In genomic region chr3R:16834294-16835003, dm6 we compare ENCODE assay signal across 1 fruit fly cellular context.
TF ChIP-seq lines count a peak whose summit lies in the region.

No protein-coding gene starts in this region.

TF ChIP-seq in whole organism, embryonic, 481 proteins besides CTCF, POLR2A, EP300 and RAD21 (continued from another document and continues in another):
- TF ChIP-seq CG6765 (GFP tag; optimal IDR thresholded peaks at IDR 0.05; lab: Kevin White, UChicago): no peak
- TF ChIP-seq Dfd (GFP tag; optimal IDR thresholded peaks at IDR 0.05; lab: Kevin White, UChicago): no peak
- TF ChIP-seq ranshi (GFP tag; IDR thresholded peaks at IDR 0.05; lab: Robert Waterston, UW): no peak
- no peak for TF ChIP-seq CG14441 (GFP tag; IDR thresholded peaks at IDR 0.05; lab: Robert Waterston, UW)
- no peak; the same call in 1 of the 2 replicates for TF ChIP-seq CG11247 (GFP tag; IDR thresholded peaks at IDR 0.05; lab: Robert Waterston, UW)
- TF ChIP-seq zen2 (GFP tag; IDR thresholded peaks at IDR 0.05; lab: Robert Waterston, UW; ENCODE audit: partially characterized antibody): no peak
- TF ChIP-seq CHES-1-like (GFP tag; optimal IDR thresholded peaks at IDR 0.05; lab: Kevin White, UChicago): no peak
- TF ChIP-seq CG30020 (tag; optimal IDR thresholded peaks at IDR 0.05; lab: Kevin White, UChicago): no peak
- no peak for TF ChIP-seq Optix (GFP tag; IDR thresholded peaks at IDR 0.05; lab: Robert Waterston, UW)
- TF ChIP-seq CG1832 (GFP tag; optimal IDR thresholded peaks at IDR 0.05; lab: Kevin White, UChicago): no peak
- no peak for TF ChIP-seq Dll (GFP tag; IDR thresholded peaks at IDR 0.05; lab: Robert Waterston, UW; ENCODE audit: partially characterized antibody)
- no peak for TF ChIP-seq ftz-f1 (GFP tag; optimal IDR thresholded peaks at IDR 0.05; lab: Kevin White, UChicago)
- 0 out of 2 replicates have a peak, but pooled peaks have one; percentile 28 for TF ChIP-seq E2f1 (GFP tag; IDR thresholded peaks at IDR 0.05; lab: Robert Waterston, UW)
- no peak for TF ChIP-seq al (GFP tag; IDR thresholded peaks at IDR 0.05; lab: Robert Waterston, UW)
- TF ChIP-seq CG15011 (GFP tag; optimal IDR thresholded peaks at IDR 0.05; lab: Kevin White, UChicago): peak; percentile 32
- TF ChIP-seq CG14014 (GFP tag; IDR thresholded peaks at IDR 0.05; lab: Robert Waterston, UW): no peak; the same call in 1 of the 2 replicates
- peak; percentile 1 for TF ChIP-seq CG10462 (GFP tag; optimal IDR thresholded peaks at IDR 0.05; lab: Kevin White, UChicago)
- TF ChIP-seq jing (GFP tag; optimal IDR thresholded peaks at IDR 0.05; lab: Kevin White, UChicago): no peak
- no peak for TF ChIP-seq pnt (GFP tag; optimal IDR thresholded peaks at IDR 0.05; lab: Kevin White, UChicago)
- TF ChIP-seq ind (GFP tag; optimal IDR thresholded peaks at IDR 0.05; lab: Kevin White, UChicago): peak; percentile 30
- TF ChIP-seq CG11695 (GFP tag; IDR thresholded peaks at IDR 0.05; lab: Robert Waterston, UW): no peak
- no peak for TF ChIP-seq da (GFP tag; optimal IDR thresholded peaks at IDR 0.05; lab: Kevin White, UChicago)
- peak; percentile 79 for TF ChIP-seq onecut (GFP tag; IDR thresholded peaks at IDR 0.05; lab: Robert Waterston, UW)
- no peak; the same call in 1 of the 3 replicates for TF ChIP-seq zfh1 (GFP tag; IDR thresholded peaks at IDR 0.05; lab: Robert Waterston, UW)
- no peak for TF ChIP-seq NFAT (GFP tag; IDR thresholded peaks at IDR 0.05; lab: Robert Waterston, UW)
- no peak for TF ChIP-seq tll (GFP tag; optimal IDR thresholded peaks at IDR 0.05; lab: Kevin White, UChicago)
- TF ChIP-seq Stat92E (GFP tag; optimal IDR thresholded peaks at IDR 0.05; lab: Kevin White, UChicago): no peak
- no peak for TF ChIP-seq Hand (GFP tag; optimal IDR thresholded peaks at IDR 0.05; lab: Kevin White, UChicago)
- TF ChIP-seq Tbp (GFP tag; optimal IDR thresholded peaks at IDR 0.05; lab: Kevin White, UChicago): no peak
- peak; percentile 35 for TF ChIP-seq CG3407 (GFP tag; optimal IDR thresholded peaks at IDR 0.05; lab: Kevin White, UChicago)
- peak; percentile 24 for TF ChIP-seq Lpt (GFP tag; optimal IDR thresholded peaks at IDR 0.05; lab: Kevin White, UChicago)
- TF ChIP-seq kay (GFP tag; optimal IDR thresholded peaks at IDR 0.05; lab: Kevin White, UChicago): no peak
- peak; percentile 35 for TF ChIP-seq Rfx (GFP tag; IDR thresholded peaks at IDR 0.05; lab: Robert Waterston, UW)
- TF ChIP-seq CG12659 (GFP tag; optimal IDR thresholded peaks at IDR 0.05; lab: Kevin White, UChicago): no peak
- TF ChIP-seq ewg (GFP tag; optimal IDR thresholded peaks at IDR 0.05; lab: Kevin White, UChicago): peak; percentile 53
- TF ChIP-seq lbe (GFP tag; optimal IDR thresholded peaks at IDR 0.05; lab: Kevin White, UChicago): no peak
- TF ChIP-seq jumu (GFP tag; optimal IDR thresholded peaks at IDR 0.05; lab: Kevin White, UChicago): no peak
- TF ChIP-seq sr (GFP tag; IDR thresholded peaks at IDR 0.05; lab: Robert Waterston, UW): no peak
- no peak for TF ChIP-seq GATAe (GFP tag; conservative IDR thresholded peaks at IDR 0.05; lab: Robert Waterston, UW)
- TF ChIP-seq CG17361 (GFP tag; IDR thresholded peaks at IDR 0.05; lab: Robert Waterston, UW): peak; percentile 46; the same call in 1 of the 3 replicates
- TF ChIP-seq CG13424 (tag; optimal IDR thresholded peaks at IDR 0.05; lab: Kevin White, UChicago): peak; percentile 63
- TF ChIP-seq CG6689 (GFP tag; IDR thresholded peaks at IDR 0.05; lab: Robert Waterston, UW): 0 out of 2 replicates have a peak, but pooled peaks have one; percentile 24
- TF ChIP-seq cato (GFP tag; optimal IDR thresholded peaks at IDR 0.05; lab: Kevin White, UChicago; ENCODE audit: borderline replicate concordance): no peak
- no peak for TF ChIP-seq Ssrp (tag; optimal IDR thresholded peaks at IDR 0.05; lab: Kevin White, UChicago)
- TF ChIP-seq CG15269 (tag; optimal IDR thresholded peaks at IDR 0.05; lab: Kevin White, UChicago): peak; percentile 45
- TF ChIP-seq CG12942 (GFP tag; optimal IDR thresholded peaks at IDR 0.05; lab: Kevin White, UChicago): no peak
- no peak for TF ChIP-seq CG2116 (GFP tag; optimal IDR thresholded peaks at IDR 0.05; lab: Kevin White, UChicago)
- no peak for TF ChIP-seq CG18599 (GFP tag; optimal IDR thresholded peaks at IDR 0.05; lab: Kevin White, UChicago)
- no peak for TF ChIP-seq HLH54F (GFP tag; optimal IDR thresholded peaks at IDR 0.05; lab: Kevin White, UChicago)
- TF ChIP-seq prd (optimal IDR thresholded peaks at IDR 0.05; lab: Kevin White, UChicago): no peak
- peak; percentile 52 for TF ChIP-seq prd (GFP tag; IDR thresholded peaks at IDR 0.05; lab: Robert Waterston, UW)
- no peak for TF ChIP-seq E2f2 (GFP tag; IDR thresholded peaks at IDR 0.05; lab: Robert Waterston, UW)
- TF ChIP-seq phol (tag; optimal IDR thresholded peaks at IDR 0.05; lab: Kevin White, UChicago): peak; percentile 26
- no peak for TF ChIP-seq CG12299 (tag; optimal IDR thresholded peaks at IDR 0.05; lab: Kevin White, UChicago)
- TF ChIP-seq C15 (GFP tag; IDR thresholded peaks at IDR 0.05; lab: Robert Waterston, UW): no peak
- no peak for TF ChIP-seq oc (tag; optimal IDR thresholded peaks at IDR 0.05; lab: Kevin White, UChicago)
- no peak for TF ChIP-seq Deaf1 (tag; optimal IDR thresholded peaks at IDR 0.05; lab: Kevin White, UChicago)
- TF ChIP-seq CG13624 (GFP tag; optimal IDR thresholded peaks at IDR 0.05; lab: Kevin White, UChicago): no peak
- no peak for TF ChIP-seq CG10147 (GFP tag; optimal IDR thresholded peaks at IDR 0.05; lab: Kevin White, UChicago)
- TF ChIP-seq CG17829 (tag; optimal IDR thresholded peaks at IDR 0.05; lab: Kevin White, UChicago): peak; percentile 66
- TF ChIP-seq kni (GFP tag; optimal IDR thresholded peaks at IDR 0.05; lab: Kevin White, UChicago): peak; percentile 16
- TF ChIP-seq twi (tag; optimal IDR thresholded peaks at IDR 0.05; lab: Kevin White, UChicago): peak; percentile 37
- peak; percentile 33 for TF ChIP-seq PHDP (tag; optimal IDR thresholded peaks at IDR 0.05; lab: Kevin White, UChicago)
- no peak for TF ChIP-seq chinmo (GFP tag; IDR thresholded peaks at IDR 0.05; lab: Robert Waterston, UW; ENCODE audit: partially characterized antibody)
- TF ChIP-seq CG7357 (GFP tag; IDR thresholded peaks at IDR 0.05; lab: Robert Waterston, UW): 0 out of 3 replicates have a peak, but pooled peaks have one; percentile 6
- no peak for TF ChIP-seq pros (GFP tag; optimal IDR thresholded peaks at IDR 0.05; lab: Kevin White, UChicago)
- TF ChIP-seq Hey (tag; optimal IDR thresholded peaks at IDR 0.05; lab: Kevin White, UChicago): no peak
- no peak for TF ChIP-seq MESR4 (GFP tag; optimal IDR thresholded peaks at IDR 0.05; lab: Kevin White, UChicago)
- no peak for TF ChIP-seq CG8478 (optimal IDR thresholded peaks at IDR 0.05; lab: Kevin White, UChicago)
- no peak for TF ChIP-seq Doc3 (GFP tag; IDR thresholded peaks at IDR 0.05; lab: Robert Waterston, UW; ENCODE audit: partially characterized antibody)
- no peak for TF ChIP-seq disco-r (GFP tag; optimal IDR thresholded peaks at IDR 0.05; lab: Kevin White, UChicago)
- TF ChIP-seq ash1 (GFP tag; optimal IDR thresholded peaks at IDR 0.05; lab: Kevin White, UChicago): peak; percentile 36
- no peak for TF ChIP-seq scrt (GFP tag; optimal IDR thresholded peaks at IDR 0.05; lab: Kevin White, UChicago)
- no peak for TF ChIP-seq cg (GFP tag; optimal IDR thresholded peaks at IDR 0.05; lab: Kevin White, UChicago)
- TF ChIP-seq otp (GFP tag; IDR thresholded peaks at IDR 0.05; lab: Robert Waterston, UW): peak; percentile 53; the same call in 1 of the 3 replicates
- peak; percentile 52 for TF ChIP-seq CG17385 (GFP tag; optimal IDR thresholded peaks at IDR 0.05; lab: Kevin White, UChicago)
- peak; percentile 50 for TF ChIP-seq tin (GFP tag; optimal IDR thresholded peaks at IDR 0.05; lab: Kevin White, UChicago)
- TF ChIP-seq Mrtf (GFP tag; IDR thresholded peaks at IDR 0.05; lab: Robert Waterston, UW): peak; percentile 47; the same call in 1 of the 3 replicates
- TF ChIP-seq NK7.1 (GFP tag; optimal IDR thresholded peaks at IDR 0.05; lab: Kevin White, UChicago): peak; percentile 7
- no peak for TF ChIP-seq CG15514 (GFP tag; optimal IDR thresholded peaks at IDR 0.05; lab: Kevin White, UChicago)
- no peak for TF ChIP-seq CG17186 (GFP tag; optimal IDR thresholded peaks at IDR 0.05; lab: Kevin White, UChicago)
- TF ChIP-seq CG6854 (GFP tag; optimal IDR thresholded peaks at IDR 0.05; lab: Kevin White, UChicago): no peak
- no peak for TF ChIP-seq CG3847 (GFP tag; IDR thresholded peaks at IDR 0.05; lab: Robert Waterston, UW)
- TF ChIP-seq CG14667 (GFP tag; IDR thresholded peaks at IDR 0.05; lab: Robert Waterston, UW): no peak
- TF ChIP-seq eve (GFP tag; optimal IDR thresholded peaks at IDR 0.05; lab: Kevin White, UChicago): no peak
- no peak for TF ChIP-seq sob (GFP tag; IDR thresholded peaks at IDR 0.05; lab: Robert Waterston, UW)
- TF ChIP-seq Max (GFP tag; optimal IDR thresholded peaks at IDR 0.05; lab: Kevin White, UChicago): no peak
- TF ChIP-seq gsb-n (tag; optimal IDR thresholded peaks at IDR 0.05; lab: Kevin White, UChicago): peak; percentile 38
- TF ChIP-seq Bteb2 (GFP tag; optimal IDR thresholded peaks at IDR 0.05; lab: Kevin White, UChicago): no peak
- TF ChIP-seq CG7271 (tag; optimal IDR thresholded peaks at IDR 0.05; lab: Kevin White, UChicago): peak; percentile 26
- TF ChIP-seq CG13287 (GFP tag; IDR thresholded peaks at IDR 0.05; lab: Robert Waterston, UW; ENCODE audit: partially characterized antibody): no peak
- 0 out of 2 replicates have a peak, but pooled peaks have one; percentile 61 for TF ChIP-seq CG17328 (GFP tag; IDR thresholded peaks at IDR 0.05; lab: Robert Waterston, UW)
- TF ChIP-seq lola (GFP tag; optimal IDR thresholded peaks at IDR 0.05; lab: Kevin White, UChicago): peak in 1 of 3 experiments; percentile 6
- peak; percentile 52 for TF ChIP-seq CG1529 (GFP tag; optimal IDR thresholded peaks at IDR 0.05; lab: Kevin White, UChicago)
- TF ChIP-seq CG6683 (GFP tag; optimal IDR thresholded peaks at IDR 0.05; lab: Kevin White, UChicago): no peak
- no peak for TF ChIP-seq gt (GFP tag; IDR thresholded peaks at IDR 0.05; lab: Robert Waterston, UW)
- TF ChIP-seq lov (optimal IDR thresholded peaks at IDR 0.05; lab: Kevin White, UChicago): no peak
- TF ChIP-seq lov (GFP tag; IDR thresholded peaks at IDR 0.05; lab: Robert Waterston, UW): 0 out of 3 replicates have a peak, but pooled peaks have one; percentile 15
- TF ChIP-seq ham (GFP tag; IDR thresholded peaks at IDR 0.05; lab: Robert Waterston, UW): no peak
- peak; percentile 21 for TF ChIP-seq Nf-YC (tag; optimal IDR thresholded peaks at IDR 0.05; lab: Kevin White, UChicago)
- TF ChIP-seq Lim3 (GFP tag; IDR thresholded peaks at IDR 0.05; lab: Robert Waterston, UW): no peak
- no peak for TF ChIP-seq gfzf (GFP tag; optimal IDR thresholded peaks at IDR 0.05; lab: Kevin White, UChicago)
- peak; percentile 43 for TF ChIP-seq Meics (GFP tag; optimal IDR thresholded peaks at IDR 0.05; lab: Kevin White, UChicago)
- TF ChIP-seq chm (GFP tag; IDR thresholded peaks at IDR 0.05; lab: Robert Waterston, UW): peak; percentile 79
- no peak for TF ChIP-seq CG42726 (GFP tag; IDR thresholded peaks at IDR 0.05; lab: Robert Waterston, UW; ENCODE audit: partially characterized antibody)
- no peak for TF ChIP-seq CG34224 (GFP tag; IDR thresholded peaks at IDR 0.05; lab: Robert Waterston, UW; ENCODE audit: partially characterized antibody)
- peak; percentile 50 for TF ChIP-seq unpg (GFP tag; optimal IDR thresholded peaks at IDR 0.05; lab: Kevin White, UChicago)
- no peak for TF ChIP-seq p53 (GFP tag; optimal IDR thresholded peaks at IDR 0.05; lab: Kevin White, UChicago)
- TF ChIP-seq CG7556 (GFP tag; optimal IDR thresholded peaks at IDR 0.05; lab: Kevin White, UChicago): no peak
- no peak for TF ChIP-seq CG9797 (GFP tag; optimal IDR thresholded peaks at IDR 0.05; lab: Kevin White, UChicago)
- TF ChIP-seq CG11398 (GFP tag; optimal IDR thresholded peaks at IDR 0.05; lab: Kevin White, UChicago): no peak
- no peak for TF ChIP-seq Spps (tag; optimal IDR thresholded peaks at IDR 0.05; lab: Kevin White, UChicago)
- peak; percentile 26 for TF ChIP-seq CG30403 (GFP tag; optimal IDR thresholded peaks at IDR 0.05; lab: Kevin White, UChicago)
- TF ChIP-seq org-1 (GFP tag; optimal IDR thresholded peaks at IDR 0.05; lab: Kevin White, UChicago): no peak
- TF ChIP-seq kah (GFP tag; optimal IDR thresholded peaks at IDR 0.05; lab: Kevin White, UChicago): peak; percentile 37
- TF ChIP-seq inv (GFP tag; IDR thresholded peaks at IDR 0.05; lab: Robert Waterston, UW; ENCODE audit: partially characterized antibody): no peak
- TF ChIP-seq CG1602 (GFP tag; optimal IDR thresholded peaks at IDR 0.05; lab: Kevin White, UChicago): peak; percentile 24
- TF ChIP-seq Bgb (GFP tag; IDR thresholded peaks at IDR 0.05; lab: Robert Waterston, UW; ENCODE audit: partially characterized antibody): no peak
- TF ChIP-seq CG11560 (tag; IDR thresholded peaks at IDR 0.05; lab: Robert Waterston, UW): no peak
- no peak for TF ChIP-seq wor (GFP tag; IDR thresholded peaks at IDR 0.05; lab: Robert Waterston, UW)
- peak; percentile 67 for TF ChIP-seq ara (GFP tag; IDR thresholded peaks at IDR 0.05; lab: Robert Waterston, UW)
- no peak for TF ChIP-seq CG4404 (GFP tag; IDR thresholded peaks at IDR 0.05; lab: Robert Waterston, UW)
- no peak for TF ChIP-seq gsb (GFP tag; IDR thresholded peaks at IDR 0.05; lab: Robert Waterston, UW)
- no peak for TF ChIP-seq Blimp-1 (GFP tag; optimal IDR thresholded peaks at IDR 0.05; lab: Kevin White, UChicago)
- TF ChIP-seq CG18011 (GFP tag; optimal IDR thresholded peaks at IDR 0.05; lab: Kevin White, UChicago): no peak
- TF ChIP-seq unc-4 (GFP tag; IDR thresholded peaks at IDR 0.05; lab: Robert Waterston, UW; ENCODE audit: partially characterized antibody): no peak
- TF ChIP-seq CG10979 (tag; optimal IDR thresholded peaks at IDR 0.05; lab: Kevin White, UChicago): peak; percentile 61
- TF ChIP-seq CG8359 (GFP tag; optimal IDR thresholded peaks at IDR 0.05; lab: Kevin White, UChicago; ENCODE audit: borderline replicate concordance): peak; percentile 31
- TF ChIP-seq gem (tag; optimal IDR thresholded peaks at IDR 0.05; lab: Kevin White, UChicago): peak; percentile 45
- no peak for TF ChIP-seq Neu2 (GFP tag; optimal IDR thresholded peaks at IDR 0.05; lab: Kevin White, UChicago; ENCODE audit: borderline replicate concordance)
- peak; percentile 0 for TF ChIP-seq lilli (GFP tag; optimal IDR thresholded peaks at IDR 0.05; lab: Kevin White, UChicago)
- TF ChIP-seq Oli (tag; optimal IDR thresholded peaks at IDR 0.05; lab: Kevin White, UChicago): peak; percentile 44
- peak; percentile 69 for TF ChIP-seq CG10431 (GFP tag; optimal IDR thresholded peaks at IDR 0.05; lab: Kevin White, UChicago)
- peak; percentile 93 for TF ChIP-seq abd-A (tag; optimal IDR thresholded peaks at IDR 0.05; lab: Kevin White, UChicago)
